Worm (Caenorhabditis elegans): ENCODE data around the gene gfl-1.

gfl-1 gene

DNA sequence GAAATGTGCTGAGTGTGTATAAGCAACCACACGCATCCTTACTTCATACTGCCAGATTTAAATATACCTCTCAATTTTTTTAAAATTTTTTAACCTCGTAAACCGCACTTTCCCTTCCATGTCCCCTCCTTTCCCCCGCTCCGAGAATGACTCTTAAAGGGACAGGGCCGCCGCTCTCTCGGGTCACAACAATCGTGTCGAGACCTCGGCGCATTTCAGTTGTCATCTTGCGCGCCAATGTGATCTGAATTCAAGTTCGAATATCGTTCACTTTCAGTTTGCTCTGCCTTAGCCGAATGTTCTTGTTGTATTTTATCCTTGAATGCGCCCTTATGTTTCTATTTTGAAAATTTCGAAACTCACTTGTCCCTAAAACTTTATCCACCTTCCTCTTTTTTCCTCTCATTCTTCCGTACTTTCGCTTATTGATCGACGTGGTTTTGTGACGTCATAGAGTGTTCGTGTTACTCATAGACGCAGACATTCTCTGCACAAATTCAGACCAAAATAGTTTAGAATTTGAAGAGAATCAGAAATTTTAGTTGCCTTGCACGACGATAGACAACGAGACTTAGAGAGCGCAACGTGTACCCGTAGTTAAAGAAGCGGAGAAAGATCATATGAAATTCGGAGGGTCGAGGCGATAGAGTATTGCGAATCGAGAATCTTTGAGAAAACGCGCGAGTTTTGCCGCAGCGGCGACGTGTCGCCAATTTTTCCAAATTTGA, 1.3 kb downstream of the gfl-1 start (continued):
- TF ChIP-seq Y5F2A.4 (GFP tag; optimal IDR thresholded peaks at IDR 0.05), result no peak
- TF ChIP-seq nhr-77 (tag; optimal IDR thresholded peaks at IDR 0.05), result peak; percentile 92
- TF ChIP-seq R02D3.7 (tag; optimal IDR thresholded peaks at IDR 0.05), result no peak
- no peak for TF ChIP-seq F26F4.8 (GFP tag; conservative IDR thresholded peaks at IDR 0.05)
- TF ChIP-seq sdz-12 (GFP tag; optimal IDR thresholded peaks at IDR 0.05), result no peak
- TF ChIP-seq saeg-2 (GFP tag; IDR thresholded peaks at IDR 0.05), result 0 out of 2 replicates have a peak, but pooled peaks have one; percentile 21
- no peak for TF ChIP-seq F44E2.7 (GFP tag; IDR thresholded peaks at IDR 0.05)
- no peak for TF ChIP-seq unc-130 (GFP tag; optimal IDR thresholded peaks at IDR 0.05)
- TF ChIP-seq lin-1 (GFP tag; IDR thresholded peaks at IDR 0.05), result no peak
- peak; percentile 77 for TF ChIP-seq nhr-48 (tag; optimal IDR thresholded peaks at IDR 0.05)
- no peak for TF ChIP-seq egl-43 (GFP tag; IDR thresholded peaks at IDR 0.05)
- TF ChIP-seq mep-1 (tag; optimal IDR thresholded peaks at IDR 0.05), result peak; percentile 94
- peak; percentile 35 to 72 for TF ChIP-seq lsy-2 (tag; optimal IDR thresholded peaks at IDR 0.05)
- peak; percentile 67 for TF ChIP-seq mes-2 (tag; optimal IDR thresholded peaks at IDR 0.05; ENCODE audit: poor library complexity, severe bottlenecking)
- TF ChIP-seq rbr-2 (tag; optimal IDR thresholded peaks at IDR 0.05), result peak; percentile 62

DNA sequence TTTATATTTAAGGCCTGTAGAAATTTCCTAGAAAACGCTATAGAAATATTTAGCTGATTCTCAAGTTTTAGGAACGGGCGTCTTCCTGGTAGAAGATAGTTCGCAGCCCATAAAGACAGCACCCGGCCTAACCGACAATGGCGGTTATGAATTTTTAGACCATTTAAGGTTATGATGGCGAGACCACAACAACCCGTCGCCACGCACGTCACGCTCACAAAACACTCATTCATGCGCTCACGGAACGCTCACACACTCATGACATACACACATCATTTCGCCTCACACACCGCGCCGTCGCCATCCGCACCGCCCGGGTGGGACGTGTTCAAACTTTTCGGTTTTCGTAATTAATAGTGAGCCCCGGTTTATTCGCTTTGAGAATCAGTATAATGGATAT, 2.6 kb downstream of the gfl-1 start:
- no peak for TF ChIP-seq daf-16 (GFP tag; optimal IDR thresholded peaks at IDR 0.05)
- peak; percentile 46 for TF ChIP-seq daf-16 (tag; optimal IDR thresholded peaks at IDR 0.05)
- TF ChIP-seq R02D3.7 (tag; optimal IDR thresholded peaks at IDR 0.05), result no peak
- TF ChIP-seq lin-15B (tag; optimal IDR thresholded peaks at IDR 0.05), result no peak
- peak; percentile 43 for TF ChIP-seq mes-2 (tag; optimal IDR thresholded peaks at IDR 0.05; ENCODE audit: poor library complexity, severe bottlenecking)
- peak; percentile 83 for TF ChIP-seq hlh-30 (tag; optimal IDR thresholded peaks at IDR 0.05; ENCODE audit: insufficient read depth)
- TF ChIP-seq dve-1 (tag; optimal IDR thresholded peaks at IDR 0.05; ENCODE audit: insufficient read depth), result peak; percentile 6
- 0 out of 2 replicates have a peak, but pooled peaks have one; percentile 18 for TF ChIP-seq ceh-20 (GFP tag; IDR thresholded peaks at IDR 0.05)
- TF ChIP-seq gei-8 (GFP tag; optimal IDR thresholded peaks at IDR 0.05), result peak; percentile 19
- TF ChIP-seq dmd-9 (GFP tag; IDR thresholded peaks at IDR 0.05), result no peak
- 0 out of 2 replicates have a peak, but pooled peaks have one; percentile 9 for TF ChIP-seq lim-7 (GFP tag; IDR thresholded peaks at IDR 0.05)
- TF ChIP-seq aha-1 (tag), result peak; percentile 88
- no peak for TF ChIP-seq nhr-11 (tag; optimal IDR thresholded peaks at IDR 0.05)
- TF ChIP-seq F49E8.2 (tag; optimal IDR thresholded peaks at IDR 0.05; ENCODE audit: borderline replicate concordance), result no peak
- peak; percentile 6 for TF ChIP-seq lin-13 (GFP tag; optimal IDR thresholded peaks at IDR 0.05)
- TF ChIP-seq egl-43 (GFP tag; IDR thresholded peaks at IDR 0.05), result 0 out of 2 replicates have a peak, but pooled peaks have one; percentile 11

DNA sequence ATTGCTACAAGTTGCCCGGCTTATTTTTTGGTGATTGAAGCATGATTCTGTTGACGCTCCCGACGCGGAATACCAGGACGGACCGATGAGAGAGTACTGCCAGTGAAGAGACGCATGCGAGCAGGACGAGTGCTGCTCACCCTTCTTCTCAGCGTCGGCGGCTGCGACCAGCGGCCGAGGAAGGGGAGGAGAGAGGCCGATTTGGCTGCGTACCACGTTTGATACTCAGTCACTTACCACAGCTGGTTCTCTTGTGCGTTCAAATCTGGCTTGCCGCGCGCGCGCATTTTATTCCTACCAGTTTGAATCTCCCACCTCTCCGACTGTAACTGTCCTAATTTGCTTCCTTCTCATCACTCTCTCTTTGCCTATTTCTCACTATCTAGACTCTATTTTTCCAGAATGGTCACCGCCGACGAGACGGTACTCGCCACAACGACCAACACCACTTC, 3.2 kb downstream of the gfl-1 start, which contains the start of gene mep-1:
mep-1 (plus strand) TSS at position 402 of the 452 bp plus-strand sequence.
- TF ChIP-seq lin-1 (GFP tag; IDR thresholded peaks at IDR 0.05) (no peak), saeg-2 (GFP tag; IDR thresholded peaks at IDR 0.05) (0 out of 2 replicates have a peak, but pooled peaks have one; percentile 41), hlh-11 (tag; optimal IDR thresholded peaks at IDR 0.05) (peak; percentile 86), T26A8.4 (GFP tag; IDR thresholded peaks at IDR 0.05) (peak; percentile 57), nhr-237 (tag; optimal IDR thresholded peaks at IDR 0.05) (no peak), tag-97 (GFP tag; IDR thresholded peaks at IDR 0.05) (no peak), lin-15B (tag; optimal IDR thresholded peaks at IDR 0.05) (no peak), F44E2.7 (GFP tag; IDR thresholded peaks at IDR 0.05) (no peak), lin-38 (GFP tag; IDR thresholded peaks at IDR 0.05) (peak; percentile 66), arid-1 (GFP tag; conservative IDR thresholded peaks at IDR 0.05) (0 out of 2 replicates have a peak, but pooled peaks have one; percentile 24), nhr-28 (tag; optimal IDR thresholded peaks at IDR 0.05) (no peak), nhr-76 (tag; optimal IDR thresholded peaks at IDR 0.05) (no peak), ama-1 (optimal IDR thresholded peaks at IDR 0.05) (peak; percentile 71), hlh-30 (tag; optimal IDR thresholded peaks at IDR 0.05; ENCODE audit: insufficient read depth) (peak; percentile 6), zfp-3 (GFP tag; conservative IDR thresholded peaks at IDR 0.05) (no peak), lsy-2 (tag; optimal IDR thresholded peaks at IDR 0.05) (peak; percentile 3 to 76), Y5F2A.4 (GFP tag; optimal IDR thresholded peaks at IDR 0.05) (no peak), Y105C5A.15 (GFP tag; IDR thresholded peaks at IDR 0.05) (no peak), ZK337.2 (GFP tag; IDR thresholded peaks at IDR 0.05) (no peak), hif-1 (tag; optimal IDR thresholded peaks at IDR 0.05) (peak in 1 of 2 experiments; percentile 14), rbr-2 (tag; optimal IDR thresholded peaks at IDR 0.05) (peak; percentile 82), Y48G9A.11 (GFP tag; IDR thresholded peaks at IDR 0.05) (no peak), lir-3 (tag; optimal IDR thresholded peaks at IDR 0.05) (peak; percentile 71), R02D3.7 (tag; optimal IDR thresholded peaks at IDR 0.05) (peak; percentile 5), mxl-2 (GFP tag; conservative IDR thresholded peaks at IDR 0.05) (no peak), ceh-82 (tag; optimal IDR thresholded peaks at IDR 0.05) (no peak)

All from whole organism, L4 larva.